Fruit fly (Drosophila melanogaster) whole organism, embryonic: Measurements from ENCODE around the gene Nep7.

ENCODE experiments used
- Aef1 ChIP-seq: fragments of 200-800 bp; sonication (Bioruptor generic); IDR thresholded peaks from 3 replicates; pipeline ENCODE4 v1.3.6; 2022; ENCODE audit warnings: missing biosample characterization, missing genetic modification characterization
- CG11560 ChIP-seq: fragments of 200-800 bp; sonication (Bioruptor generic); IDR thresholded peaks from 3 replicates; pipeline ENCODE4 v1.3.6; 2022; ENCODE audit warnings: missing biosample characterization, missing genetic modification characterization
- CG12769 ChIP-seq: fragments of 200-800 bp; sonication (Bioruptor generic); optimal IDR thresholded peaks from 2 replicates; lab custom pipeline; 2019; ENCODE audit warnings: missing biosample characterization, mild to moderate bottlenecking, missing genetic modification characterization, moderate library complexity
- CG13123 ChIP-seq: fragments of 200-800 bp; sonication (Bioruptor generic); optimal IDR thresholded peaks from 2 replicates; lab custom pipeline; 2016; ENCODE audit warnings: missing biosample characterization, missing genetic modification characterization
- CG14667 ChIP-seq: fragments of 200-800 bp; sonication (Bioruptor generic); IDR thresholded peaks from 2 replicates; pipeline ENCODE4 v1.3.6; 2022; ENCODE audit warnings: missing biosample characterization, missing genetic modification characterization
- CG1529 ChIP-seq: fragments of 200-800 bp; sonication (Bioruptor generic); optimal IDR thresholded peaks from 3 replicates; lab custom pipeline; 2018; ENCODE audit warnings: missing biosample characterization, missing genetic modification characterization
- CG15601 ChIP-seq: fragments of 200-800 bp; sonication (Bioruptor generic); optimal IDR thresholded peaks from 3 replicates; lab custom pipeline; 2019; ENCODE audit warnings: missing biosample characterization, mild to moderate bottlenecking, missing genetic modification characterization, moderate library complexity
- CG15696 ChIP-seq: fragments of 200-800 bp; sonication (Bioruptor generic); optimal IDR thresholded peaks from 2 replicates; lab custom pipeline; 2019; ENCODE audit warnings: missing biosample characterization, mild to moderate bottlenecking, missing genetic modification characterization, moderate library complexity
- CG17385 ChIP-seq: fragments of 200-800 bp; sonication (Bioruptor generic); optimal IDR thresholded peaks from 3 replicates; lab custom pipeline; 2018; ENCODE audit warnings: missing biosample characterization, mild to moderate bottlenecking, missing genetic modification characterization
- CG2120 ChIP-seq: fragments of 200-800 bp; sonication (Bioruptor generic); optimal IDR thresholded peaks from 3 replicates; lab custom pipeline; 2016; ENCODE audit warnings: missing biosample characterization, missing genetic modification characterization
- CG2199 ChIP-seq: fragments of 200-800 bp; sonication (Bioruptor generic); IDR thresholded peaks from 3 replicates; pipeline ENCODE4 v1.3.6; 2022; ENCODE audit warnings: missing biosample characterization, missing genetic modification characterization
- CG2712 ChIP-seq: fragments of 200-800 bp; optimal IDR thresholded peaks from 3 replicates; lab custom pipeline; 2019; ENCODE audit warnings: missing biosample characterization, mild to moderate bottlenecking, missing genetic modification characterization, moderate library complexity
- CG3407 ChIP-seq: fragments of 200-800 bp; sonication (Bioruptor generic); optimal IDR thresholded peaks from 2 replicates; lab custom pipeline; 2018; ENCODE audit warnings: missing biosample characterization, mild to moderate bottlenecking, missing genetic modification characterization
- CG34422 ChIP-seq: fragments of 200-800 bp; sonication (Bioruptor generic); IDR thresholded peaks from 3 replicates; pipeline ENCODE4 v1.3.6; 2022; ENCODE audit warnings: missing biosample characterization, missing genetic modification characterization
- CG4282 ChIP-seq: fragments of 200-800 bp; sonication (Bioruptor generic); optimal IDR thresholded peaks from 2 replicates; lab custom pipeline; 2016; ENCODE audit warnings: missing biosample characterization, missing genetic modification characterization
- CG8290 ChIP-seq, 3 experiments: fragments of 200-800 bp; sonication (Bioruptor generic); optimal IDR thresholded peaks; 2 replicates each; lab custom pipeline; 2016 to 2019; ENCODE audit warnings: missing biosample characterization in 3 of 3, missing genetic modification characterization in 3 of 3, mild to moderate bottlenecking in 2 of 3, moderate library complexity in 1 of 3
- CG8765 ChIP-seq: fragments of 200-800 bp; sonication (Bioruptor generic); IDR thresholded peaks from 2 replicates; pipeline ENCODE4 v1.3.6; 2022; ENCODE audit warnings: missing biosample characterization, missing genetic modification characterization
- CG8944 ChIP-seq: fragments of 200-800 bp; sonication (Bioruptor generic); optimal IDR thresholded peaks from 3 replicates; lab custom pipeline; 2016; ENCODE audit warnings: missing biosample characterization, missing genetic modification characterization
- Dip3 ChIP-seq: fragments of 200-800 bp; sonication (Bioruptor generic); optimal IDR thresholded peaks from 3 replicates; lab custom pipeline; 2016; ENCODE audit warnings: missing biosample characterization, missing genetic modification characterization
- Dref ChIP-seq: fragments of 200-800 bp; sonication (Bioruptor generic); IDR thresholded peaks from 2 replicates; pipeline ENCODE4 v1.3.6; 2022; ENCODE audit warnings: missing biosample characterization, missing genetic modification characterization
- Eip74EF ChIP-seq, 2 experiments: fragments of 200-800 bp in 1 of 2; fragments of >200 bp in 1 of 2; sonication (Bioruptor generic) in 1 of 2; optimal IDR thresholded peaks; 2 replicates each; lab custom pipeline; 2017 to 2019; ENCODE audit warnings: missing biosample characterization in 2 of 2, missing genetic modification characterization in 2 of 2, mild to moderate bottlenecking in 1 of 2, moderate library complexity in 1 of 2
- HLHmδ ChIP-seq: fragments of 200-800 bp; sonication (Bioruptor generic); optimal IDR thresholded peaks from 2 replicates; lab custom pipeline; 2018; ENCODE audit warnings: missing biosample characterization, mild to moderate bottlenecking, missing genetic modification characterization, moderate library complexity
- Hr39 ChIP-seq: fragments of >200 bp; optimal IDR thresholded peaks from 2 replicates; lab custom pipeline; 2017
- Hr51 ChIP-seq, 2 experiments: fragments of 200-800 bp; sonication (Bioruptor generic); optimal IDR thresholded peaks; 2 replicates in 1 of 2; 3 replicates in 1 of 2; lab custom pipeline; 2016 to 2018; ENCODE audit warnings: missing biosample characterization in 2 of 2, missing genetic modification characterization in 2 of 2, mild to moderate bottlenecking in 1 of 2, moderate library complexity in 1 of 2
- MBD-R2 ChIP-seq: fragments of 200-800 bp; sonication (Bioruptor generic); IDR thresholded peaks from 2 replicates; pipeline ENCODE4 v1.3.6; 2022; ENCODE audit warnings: missing biosample characterization, missing genetic modification characterization
- MESR4 ChIP-seq: fragments of 200-800 bp; sonication (Bioruptor generic); optimal IDR thresholded peaks from 2 replicates; lab custom pipeline; 2018; ENCODE audit warnings: missing biosample characterization, mild to moderate bottlenecking, missing genetic modification characterization, moderate library complexity
- NC2α ChIP-seq: fragments of 200-800 bp; sonication (Bioruptor generic); optimal IDR thresholded peaks from 2 replicates; lab custom pipeline; 2016; ENCODE audit warnings: missing biosample characterization, missing genetic modification characterization
- PHDP ChIP-seq: fragments of 200-800 bp; sonication (Bioruptor generic); optimal IDR thresholded peaks from 3 replicates; lab custom pipeline; 2018; ENCODE audit warnings: missing biosample characterization, mild to moderate bottlenecking, missing genetic modification characterization, moderate library complexity
- Sox100B ChIP-seq: fragments of 200-800 bp; sonication (Bioruptor generic); optimal IDR thresholded peaks from 3 replicates; lab custom pipeline; 2018; ENCODE audit warnings: missing biosample characterization, mild to moderate bottlenecking, missing genetic modification characterization
- Spps ChIP-seq: fragments of 200-800 bp; sonication (Bioruptor generic); optimal IDR thresholded peaks from 2 replicates; lab custom pipeline; 2018; ENCODE audit warnings: missing biosample characterization, mild to moderate bottlenecking, missing genetic modification characterization
- Sry-β ChIP-seq: fragments of 200-800 bp; sonication (Bioruptor generic); optimal IDR thresholded peaks from 2 replicates; lab custom pipeline; 2018; ENCODE audit warnings: missing biosample characterization, mild to moderate bottlenecking, missing genetic modification characterization, moderate library complexity
- chm ChIP-seq: fragments of 200-800 bp; sonication (Bioruptor generic); IDR thresholded peaks from 2 replicates; pipeline ENCODE4 v1.3.6; 2022; ENCODE audit warnings: missing biosample characterization, missing genetic modification characterization
- da ChIP-seq: fragments of 200-800 bp; sonication (Bioruptor generic); optimal IDR thresholded peaks from 2 replicates; lab custom pipeline; 2016; ENCODE audit warnings: missing biosample characterization, missing genetic modification characterization
- eve ChIP-seq, 2 experiments: fragments of >200 bp; optimal IDR thresholded peaks; 2 replicates each; lab custom pipeline; 2017; ENCODE audit warnings: missing biosample characterization in 2 of 2, missing genetic modification characterization in 2 of 2
- her ChIP-seq: fragments of 200-800 bp; sonication (Bioruptor generic); optimal IDR thresholded peaks from 2 replicates; lab custom pipeline; 2016; ENCODE audit warnings: missing biosample characterization, missing genetic modification characterization
- jing ChIP-seq: fragments of 200-800 bp; sonication (Bioruptor generic); optimal IDR thresholded peaks from 2 replicates; lab custom pipeline; 2018; ENCODE audit warnings: missing biosample characterization, mild to moderate bottlenecking, missing genetic modification characterization
- nau ChIP-seq: fragments of 200-800 bp; sonication (Bioruptor generic); optimal IDR thresholded peaks from 3 replicates; lab custom pipeline; 2017; ENCODE audit warnings: missing biosample characterization, mild to moderate bottlenecking, missing genetic modification characterization, missing genetic modification reagents
- nerfin-2 ChIP-seq: fragments of 200-800 bp; sonication (Bioruptor generic); IDR thresholded peaks from 2 replicates; pipeline ENCODE4 v1.3.6; 2022; ENCODE audit warnings: missing biosample characterization, missing genetic modification characterization; ENCODE audit not compliant: partially characterized antibody
- peb ChIP-seq: fragments of 200-800 bp; sonication (Bioruptor generic); IDR thresholded peaks from 2 replicates; pipeline ENCODE4 v1.3.6; 2022; ENCODE audit warnings: missing biosample characterization, missing genetic modification characterization
- prd ChIP-seq, 3 experiments: fragments of >200 bp in 2 of 3; fragments of 200-800 bp in 1 of 3; sonication (Bioruptor generic) in 1 of 3; optimal IDR thresholded peaks in 2 of 3; IDR thresholded peaks in 1 of 3; 2 replicates in 2 of 3; 3 replicates in 1 of 3; pipeline versions ENCODE4 v1.3.6 to Lab custom; 2017 to 2022; ENCODE audit warnings: missing biosample characterization in 1 of 3, missing genetic modification characterization in 1 of 3
- schlank ChIP-seq: fragments of 200-800 bp; sonication (Bioruptor generic); optimal IDR thresholded peaks from 2 replicates; lab custom pipeline; 2018; ENCODE audit warnings: missing biosample characterization, mild to moderate bottlenecking, missing genetic modification characterization
- sens ChIP-seq: fragments of 200-800 bp; sonication (Bioruptor generic); peaks from one replicate; lab custom pipeline; 2016; ENCODE audit warnings: missing biosample characterization, missing genetic modification characterization
- seq ChIP-seq: fragments of 200-800 bp; sonication (Bioruptor generic); IDR thresholded peaks from 2 replicates; pipeline ENCODE4 v1.3.6; 2022; ENCODE audit warnings: missing biosample characterization, missing genetic modification characterization
- sug ChIP-seq: fragments of 200-800 bp; optimal IDR thresholded peaks from 2 replicates; lab custom pipeline; 2019; ENCODE audit warnings: missing biosample characterization, mild to moderate bottlenecking, missing genetic modification characterization, moderate library complexity
- tna ChIP-seq: fragments of 200-800 bp; sonication (Bioruptor generic); IDR thresholded peaks from 2 replicates; pipeline ENCODE4 v1.3.6; 2022; ENCODE audit warnings: missing biosample characterization, missing genetic modification characterization; ENCODE audit not compliant: partially characterized antibody
- toy ChIP-seq: fragments of 200-800 bp; sonication (Bioruptor generic); IDR thresholded peaks from 2 replicates; pipeline ENCODE4 v1.3.6; 2022; ENCODE audit warnings: missing biosample characterization, missing genetic modification characterization
- wor ChIP-seq: fragments of 200-800 bp; sonication (Bioruptor generic); IDR thresholded peaks from 2 replicates; pipeline ENCODE4 v1.3.6; 2022; ENCODE audit warnings: missing biosample characterization, missing genetic modification characterization

Nep7 gene

DNA sequence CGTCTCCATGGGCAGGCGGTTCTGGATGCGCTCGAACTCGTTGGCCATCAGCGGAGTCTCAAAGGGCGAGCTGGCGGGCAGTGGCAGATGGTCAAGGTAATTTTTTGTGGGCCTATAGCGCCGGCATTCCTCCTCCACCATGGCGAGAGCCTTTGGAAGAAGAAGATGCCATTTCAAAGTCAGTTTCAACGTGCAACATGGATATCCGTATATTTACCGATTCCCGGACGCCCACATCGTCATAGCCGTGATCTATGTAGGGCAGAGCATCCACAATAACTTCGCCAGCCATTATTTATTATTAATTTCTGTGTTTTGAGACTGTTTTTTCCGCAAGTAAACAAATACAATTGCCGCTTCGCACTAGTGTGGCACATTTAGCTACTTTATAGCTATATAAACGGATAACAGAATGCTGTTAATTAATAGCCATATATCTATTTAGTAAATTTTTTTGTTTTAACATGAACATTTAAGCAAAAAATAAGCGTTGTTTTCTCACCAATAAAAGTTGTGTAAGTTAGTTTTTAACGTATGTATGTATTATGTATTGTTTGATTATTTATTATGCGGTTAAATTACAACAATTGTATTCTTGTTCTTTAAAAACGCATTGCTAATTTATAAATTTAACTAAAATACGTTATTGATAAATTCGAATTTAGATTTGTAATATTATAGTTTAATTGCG, 32.6 kb upstream of the Nep7 start, which contains the start of gene BCAS2:
Gene BCAS2 (minus strand): TSS at position 375 of the 691 bp plus-strand sequence.
- TF ChIP-seq CG17385 (GFP tag; lab: Kevin White, UChicago) (peak; percentile 68), schlank (tag; lab: Kevin White, UChicago) (no peak), Eip74EF (GFP tag; optimal IDR thresholded peaks at IDR 0.05; lab: Kevin White, UChicago) (no peak), MBD-R2 (GFP tag; lab: Robert Waterston, UW) (peak; percentile 64), CG2199 (GFP tag; lab: Robert Waterston, UW) (no peak), wor (GFP tag; lab: Robert Waterston, UW) (no peak), CG3407 (no peak), CG34422 (0 out of 3 replicates have a peak, but pooled peaks have one; percentile 26), CG8944 (GFP tag; lab: Kevin White, UChicago) (no peak), Sry-β (peak; percentile 89), MESR4 (GFP tag; lab: Kevin White, UChicago) (peak; percentile 55)

DNA sequence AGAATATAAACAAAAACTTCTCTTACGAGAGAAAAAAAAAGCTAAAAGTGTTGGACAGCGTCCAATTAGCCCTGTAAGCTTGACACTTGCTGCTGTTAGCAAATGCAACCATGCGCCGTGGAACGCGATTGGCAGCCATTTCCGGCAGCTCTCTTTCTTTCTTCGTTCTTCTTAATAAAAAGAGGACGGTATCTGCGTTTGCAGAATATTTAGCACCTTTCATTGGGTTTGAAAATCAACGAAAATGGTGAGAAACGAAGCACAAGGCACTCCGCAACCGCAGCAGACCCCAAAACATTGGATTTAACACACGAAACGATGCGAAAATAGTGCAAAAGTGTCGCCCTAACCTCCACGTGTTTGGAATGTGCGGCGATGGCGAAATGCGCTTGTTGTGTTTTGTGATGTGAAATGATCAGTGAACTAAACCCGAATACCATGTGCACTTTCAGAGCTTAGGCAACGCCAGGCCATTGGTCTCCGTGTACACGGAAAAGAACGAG, 32.0 kb upstream of the Nep7 start, which contains the start of gene RpL4:
Gene RpL4 (plus strand): TSS at position 149 of the 503 bp plus-strand sequence.
- TF ChIP-seq da (GFP tag; lab: Kevin White, UChicago) (peak; percentile 40), nau (GFP tag; lab: Kevin White, UChicago) (peak; percentile 82), prd (optimal IDR thresholded peaks at IDR 0.05; lab: Kevin White, UChicago) (no peak), prd (GFP tag; IDR thresholded peaks at IDR 0.05; lab: Robert Waterston, UW) (peak; percentile 48; the same call in 2 of the 3 replicates), CG4282 (GFP tag; lab: Kevin White, UChicago) (no peak), HLHmδ (peak; percentile 99), CG1529 (peak; percentile 78), Dref (GFP tag; lab: Robert Waterston, UW) (peak; percentile 41; the same call in 1 of the 2 replicates), Aef1 (0 out of 3 replicates have a peak, but pooled peaks have one; percentile 21), CG12769 (tag; lab: Kevin White, UChicago) (no peak), CG15601 (tag; lab: Kevin White, UChicago) (peak; percentile 76), tna (0 out of 2 replicates have a peak, but pooled peaks have one; percentile 16), Dip3 (peak; percentile 60), CG13123 (peak; percentile 65), sug (tag; lab: Kevin White, UChicago) (peak; percentile 72), CG14667 (GFP tag; lab: Robert Waterston, UW) (no peak), NC2α (GFP tag; lab: Kevin White, UChicago) (peak; percentile 74), Spps (no peak), Hr51 (GFP tag; optimal IDR thresholded peaks at IDR 0.05; lab: Kevin White, UChicago) (peak; percentile 76 to 79), chm (GFP tag; lab: Robert Waterston, UW) (peak; percentile 94), sens (GFP tag; lab: Kevin White, UChicago) (peak; percentile 97), Sox100B (GFP tag; lab: Kevin White, UChicago) (peak; percentile 87), jing (GFP tag; lab: Kevin White, UChicago) (no peak), eve (GFP tag; optimal IDR thresholded peaks at IDR 0.05; lab: Kevin White, UChicago) (no peak), Hr39 (no peak), CG2712 (tag; lab: Kevin White, UChicago) (peak; percentile 40), toy (GFP tag; lab: Robert Waterston, UW) (peak; percentile 71), peb (no peak), her (GFP tag; lab: Kevin White, UChicago) (peak; percentile 68), seq (GFP tag; lab: Robert Waterston, UW) (peak; percentile 72), CG11560 (tag; lab: Robert Waterston, UW) (no peak), CG8290 (GFP tag; optimal IDR thresholded peaks at IDR 0.05; lab: Kevin White, UChicago) (peak; percentile 85), CG8290 (tag; optimal IDR thresholded peaks at IDR 0.05; lab: Kevin White, UChicago) (peak; percentile 86 to 91), nerfin-2 (GFP tag; lab: Robert Waterston, UW) (no peak), CG2120 (GFP tag; lab: Kevin White, UChicago) (peak; percentile 58), CG8765 (GFP tag; lab: Robert Waterston, UW) (no peak), PHDP (peak; percentile 82), CG15696 (tag; lab: Kevin White, UChicago) (no peak)
